Fruit fly (Drosophila melanogaster) whole organism, embryonic: ENCODE results near the gene CG5382.

ENCODE experiments used
- ATbp ChIP-seq: fragments of 200-800 bp; sonication (Bioruptor generic); optimal IDR thresholded peaks from 2 replicates; lab custom pipeline; 2017; ENCODE audit warnings: missing biosample characterization, mild to moderate bottlenecking, missing genetic modification characterization, missing genetic modification reagents
- Aef1 ChIP-seq: fragments of 200-800 bp; sonication (Bioruptor generic); IDR thresholded peaks from 3 replicates; pipeline ENCODE4 v1.3.6; 2022; ENCODE audit warnings: missing biosample characterization, missing genetic modification characterization
- Atf6 ChIP-seq: fragments of 200-800 bp; sonication (Bioruptor generic); IDR thresholded peaks from 2 replicates; pipeline ENCODE4 v1.3.6; 2022; ENCODE audit warnings: missing biosample characterization, missing genetic modification characterization
- CG10267 ChIP-seq: fragments of 200-800 bp; sonication (Bioruptor generic); optimal IDR thresholded peaks from 2 replicates; lab custom pipeline; 2018; ENCODE audit warnings: missing biosample characterization, mild to moderate bottlenecking, missing genetic modification characterization, moderate library complexity
- CG10654 ChIP-seq: fragments of 200-800 bp; sonication (Bioruptor generic); optimal IDR thresholded peaks from 2 replicates; lab custom pipeline; 2016; ENCODE audit warnings: missing biosample characterization, missing genetic modification characterization
- CG11085 ChIP-seq: fragments of 200-800 bp; sonication (Bioruptor generic); IDR thresholded peaks from 2 replicates; pipeline ENCODE4 v1.3.6; 2022; ENCODE audit warnings: missing biosample characterization, missing genetic modification characterization
- CG15696 ChIP-seq: fragments of 200-800 bp; sonication (Bioruptor generic); optimal IDR thresholded peaks from 2 replicates; lab custom pipeline; 2019; ENCODE audit warnings: missing biosample characterization, mild to moderate bottlenecking, missing genetic modification characterization, moderate library complexity
- CG17385 ChIP-seq: fragments of 200-800 bp; sonication (Bioruptor generic); optimal IDR thresholded peaks from 3 replicates; lab custom pipeline; 2018; ENCODE audit warnings: missing biosample characterization, mild to moderate bottlenecking, missing genetic modification characterization
- CG17829 ChIP-seq: fragments of 200-800 bp; optimal IDR thresholded peaks from 2 replicates; lab custom pipeline; 2019; ENCODE audit warnings: missing biosample characterization, mild to moderate bottlenecking, missing genetic modification characterization, moderate library complexity
- CG34376 ChIP-seq: fragments of 200-800 bp; sonication (Bioruptor generic); optimal IDR thresholded peaks from 2 replicates; lab custom pipeline; 2018; ENCODE audit warnings: missing biosample characterization, mild to moderate bottlenecking, missing genetic modification characterization
- CG4328 ChIP-seq: fragments of 200-800 bp; sonication (Bioruptor generic); optimal IDR thresholded peaks from 3 replicates; lab custom pipeline; 2017; ENCODE audit warnings: missing biosample characterization, missing genetic modification reagents, missing genetic modification characterization
- CG7357 ChIP-seq: fragments of 200-800 bp; sonication (Bioruptor generic); IDR thresholded peaks from 3 replicates; pipeline ENCODE4 v1.3.6; 2022; ENCODE audit warnings: missing biosample characterization, missing genetic modification characterization
- CG7786 ChIP-seq: fragments of 200-800 bp; sonication (Bioruptor generic); optimal IDR thresholded peaks from 2 replicates; lab custom pipeline; 2016; ENCODE audit warnings: missing biosample characterization, missing genetic modification characterization
- CG9609 ChIP-seq: fragments of 200-800 bp; sonication (Bioruptor generic); optimal IDR thresholded peaks from 3 replicates; lab custom pipeline; 2016; ENCODE audit warnings: missing biosample characterization, missing genetic modification characterization
- CoRest ChIP-seq: fragments of 200-800 bp; sonication (Bioruptor generic); optimal IDR thresholded peaks from 3 replicates; lab custom pipeline; 2018; ENCODE audit warnings: missing biosample characterization, mild to moderate bottlenecking, missing genetic modification characterization, moderate library complexity
- Dad ChIP-seq: fragments of 200-800 bp; sonication (Bioruptor generic); optimal IDR thresholded peaks from 3 replicates; lab custom pipeline; 2016; ENCODE audit warnings: missing biosample characterization, missing genetic modification characterization
- Deaf1 ChIP-seq: fragments of 200-800 bp; optimal IDR thresholded peaks from 3 replicates; lab custom pipeline; 2019; ENCODE audit warnings: missing biosample characterization, mild to moderate bottlenecking, missing genetic modification characterization, moderate library complexity
- Ets65A ChIP-seq: fragments of 200-800 bp; sonication (Bioruptor generic); peaks from one replicate; lab custom pipeline; 2016; ENCODE audit warnings: missing biosample characterization, missing genetic modification characterization
- Hand ChIP-seq: fragments of 200-800 bp; sonication (Bioruptor generic); optimal IDR thresholded peaks from 2 replicates; lab custom pipeline; 2017; ENCODE audit warnings: mild to moderate bottlenecking, missing biosample characterization, missing genetic modification reagents, missing genetic modification characterization
- Hr51 ChIP-seq, 2 experiments: fragments of 200-800 bp; sonication (Bioruptor generic); optimal IDR thresholded peaks; 2 replicates in 1 of 2; 3 replicates in 1 of 2; lab custom pipeline; 2016 to 2018; ENCODE audit warnings: missing biosample characterization in 2 of 2, missing genetic modification characterization in 2 of 2, mild to moderate bottlenecking in 1 of 2, moderate library complexity in 1 of 2
- MTF-1 ChIP-seq: fragments of 200-800 bp; sonication (Bioruptor generic); optimal IDR thresholded peaks from 2 replicates; lab custom pipeline; 2018; ENCODE audit warnings: missing biosample characterization, mild to moderate bottlenecking, missing genetic modification characterization, borderline replicate concordance
- Mrtf ChIP-seq: fragments of 200-800 bp; sonication (Bioruptor generic); IDR thresholded peaks from 3 replicates; pipeline ENCODE4 v1.3.6; 2022; ENCODE audit warnings: missing biosample characterization, missing genetic modification characterization
- Six4 ChIP-seq: fragments of 200-800 bp; sonication (Bioruptor generic); optimal IDR thresholded peaks from 2 replicates; lab custom pipeline; 2016; ENCODE audit warnings: missing biosample characterization, missing genetic modification characterization
- Spps ChIP-seq: fragments of 200-800 bp; sonication (Bioruptor generic); optimal IDR thresholded peaks from 2 replicates; lab custom pipeline; 2018; ENCODE audit warnings: missing biosample characterization, mild to moderate bottlenecking, missing genetic modification characterization
- TFAM ChIP-seq: fragments of 200-800 bp; sonication (Bioruptor generic); optimal IDR thresholded peaks from 2 replicates; lab custom pipeline; 2017; ENCODE audit warnings: missing biosample characterization, missing genetic modification characterization, inconsistent platforms
- az2 ChIP-seq: fragments of 200-800 bp; sonication (Bioruptor generic); optimal IDR thresholded peaks from 3 replicates; lab custom pipeline; 2016; ENCODE audit warnings: missing biosample characterization, missing genetic modification characterization
- cad ChIP-seq: fragments of >200 bp; optimal IDR thresholded peaks from 2 replicates; lab custom pipeline; 2017; ENCODE audit warnings: missing biosample characterization, missing genetic modification characterization
- dati ChIP-seq: fragments of 200-800 bp; sonication (Bioruptor generic); IDR thresholded peaks from 2 replicates; pipeline ENCODE4 v1.3.6; 2022; ENCODE audit warnings: missing biosample characterization, missing genetic modification characterization
- dimm ChIP-seq: fragments of 200-800 bp; sonication (Bioruptor generic); IDR thresholded peaks from 2 replicates; pipeline ENCODE4 v1.3.6; 2022; ENCODE audit warnings: missing biosample characterization, missing genetic modification characterization
- dmrt11E ChIP-seq: fragments of 200-800 bp; sonication (Bioruptor generic); optimal IDR thresholded peaks from 3 replicates; lab custom pipeline; 2018; ENCODE audit warnings: missing biosample characterization, mild to moderate bottlenecking, missing genetic modification characterization, moderate library complexity
- dpn ChIP-seq, 2 experiments: fragments of 200-800 bp; sonication (Bioruptor generic); optimal IDR thresholded peaks; 3 replicates each; lab custom pipeline; 2016; ENCODE audit warnings: missing biosample characterization in 2 of 2, missing genetic modification characterization in 2 of 2
- esg ChIP-seq: fragments of 200-800 bp; sonication (Bioruptor generic); conservative IDR thresholded peaks from 2 replicates; pipeline ENCODE4 v1.3.6; 2022; ENCODE audit warnings: missing biosample characterization, missing genetic modification characterization
- ewg ChIP-seq: fragments of 200-800 bp; sonication (Bioruptor generic); optimal IDR thresholded peaks from 3 replicates; lab custom pipeline; 2017; ENCODE audit warnings: mild to moderate bottlenecking, missing biosample characterization, missing genetic modification reagents, missing genetic modification characterization
- exex ChIP-seq: fragments of 200-800 bp; sonication (Bioruptor generic); optimal IDR thresholded peaks from 4 replicates; lab custom pipeline; 2018; ENCODE audit warnings: missing biosample characterization, mild to moderate bottlenecking, missing genetic modification characterization, moderate library complexity
- gem ChIP-seq: fragments of 200-800 bp; sonication (Bioruptor generic); optimal IDR thresholded peaks from 2 replicates; lab custom pipeline; 2019; ENCODE audit warnings: missing biosample characterization, mild to moderate bottlenecking, missing genetic modification characterization, moderate library complexity
- jigr1 ChIP-seq: fragments of 200-800 bp; sonication (Bioruptor generic); IDR thresholded peaks from 3 replicates; pipeline ENCODE4 v1.3.6; 2022; ENCODE audit warnings: missing biosample characterization, missing genetic modification characterization
- mld ChIP-seq: fragments of 200-800 bp; sonication (Bioruptor generic); IDR thresholded peaks from 3 replicates; pipeline ENCODE4 v1.3.6; 2022; ENCODE audit warnings: missing biosample characterization, missing genetic modification characterization; ENCODE audit not compliant: partially characterized antibody
- oc ChIP-seq: fragments of 200-800 bp; sonication (Bioruptor generic); optimal IDR thresholded peaks from 2 replicates; lab custom pipeline; 2018; ENCODE audit warnings: missing biosample characterization, mild to moderate bottlenecking, missing genetic modification characterization, moderate library complexity
- pb ChIP-seq: fragments of 200-800 bp; sonication (Bioruptor generic); optimal IDR thresholded peaks from 3 replicates; lab custom pipeline; 2016; ENCODE audit warnings: missing biosample characterization, missing genetic modification characterization
- pnt ChIP-seq: fragments of 200-800 bp; sonication (Bioruptor generic); optimal IDR thresholded peaks from 3 replicates; lab custom pipeline; 2016; ENCODE audit warnings: missing biosample characterization, missing genetic modification characterization
- repo ChIP-seq: fragments of 200-800 bp; sonication (Bioruptor generic); optimal IDR thresholded peaks from 2 replicates; lab custom pipeline; 2016; ENCODE audit warnings: missing biosample characterization, missing genetic modification characterization
- row ChIP-seq: fragments of 200-800 bp; sonication (Bioruptor generic); IDR thresholded peaks from 3 replicates; pipeline ENCODE4 v1.3.6; 2022; ENCODE audit warnings: missing biosample characterization, missing genetic modification characterization
- run ChIP-seq: fragments of 200-800 bp; sonication (Bioruptor generic); optimal IDR thresholded peaks from 3 replicates; lab custom pipeline; 2018; ENCODE audit warnings: missing biosample characterization, mild to moderate bottlenecking, missing genetic modification characterization
- slp2 ChIP-seq: fragments of 200-800 bp; sonication (Bioruptor generic); optimal IDR thresholded peaks from 2 replicates; lab custom pipeline; 2016; ENCODE audit warnings: missing biosample characterization, missing genetic modification characterization
- sob ChIP-seq: fragments of 200-800 bp; sonication (Bioruptor generic); IDR thresholded peaks from 2 replicates; pipeline ENCODE4 v1.3.6; 2022; ENCODE audit warnings: missing biosample characterization, missing genetic modification characterization
- sug ChIP-seq: fragments of 200-800 bp; optimal IDR thresholded peaks from 2 replicates; lab custom pipeline; 2019; ENCODE audit warnings: missing biosample characterization, mild to moderate bottlenecking, missing genetic modification characterization, moderate library complexity
- trh ChIP-seq: fragments of 200-800 bp; sonication (Bioruptor generic); optimal IDR thresholded peaks from 2 replicates; lab custom pipeline; 2016; ENCODE audit warnings: missing biosample characterization, missing genetic modification characterization
- usp ChIP-seq: fragments of >200 bp; optimal IDR thresholded peaks from 2 replicates; lab custom pipeline; 2017; ENCODE audit warnings: missing biosample characterization, missing genetic modification characterization
- zfh2 ChIP-seq: fragments of 200-800 bp; sonication (Bioruptor generic); optimal IDR thresholded peaks from 2 replicates; lab custom pipeline; 2016; ENCODE audit warnings: missing biosample characterization, missing genetic modification characterization

The CG5382 gene

DNA sequence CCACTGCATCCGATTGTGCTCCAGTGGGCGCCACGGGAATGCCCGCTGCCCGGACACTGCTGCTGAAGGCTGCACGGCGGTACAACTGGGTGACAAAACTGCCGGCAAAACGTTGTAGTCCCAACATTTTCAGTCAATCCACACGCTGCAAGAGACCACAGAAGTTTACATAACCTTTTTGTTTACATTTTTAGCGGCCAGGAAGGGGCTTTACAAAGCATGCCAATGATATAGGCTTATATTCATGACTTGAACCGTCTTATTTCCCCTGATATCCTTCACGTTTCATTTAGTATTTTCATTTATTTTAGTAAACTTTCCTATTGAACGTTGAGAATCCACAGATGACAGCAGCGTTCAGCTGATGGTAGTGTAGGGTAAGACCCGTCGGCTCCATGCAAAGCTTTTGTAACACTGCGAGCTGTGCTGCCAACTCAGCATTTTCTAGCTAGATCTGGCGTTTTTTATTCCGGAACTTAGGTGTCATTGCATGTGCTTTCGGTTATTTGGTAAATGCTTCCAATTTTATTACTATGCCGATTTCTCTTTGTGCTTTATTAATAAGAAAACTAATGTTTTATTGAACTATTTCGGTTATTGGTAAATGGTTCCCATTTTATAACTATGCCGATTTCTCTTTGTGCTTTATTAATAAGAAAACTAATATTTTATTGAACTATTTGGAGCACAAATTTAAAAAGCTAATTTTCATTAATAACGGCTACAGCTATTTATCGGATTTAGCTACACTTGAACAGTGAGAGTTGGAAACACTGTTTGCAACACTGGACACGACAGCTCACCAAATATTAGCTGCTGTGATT lies 45.0 kb upstream of the CG5382 start, which contains the start of the genes CG13850 and lqfR (continued):
- TF ChIP-seq sob (GFP tag; lab: Robert Waterston, UW) (peak; percentile 82), jigr1 (GFP tag; lab: Robert Waterston, UW) (no peak), gem (tag; lab: Kevin White, UChicago) (no peak), Six4 (peak; percentile 69), ewg (GFP tag; lab: Kevin White, UChicago) (peak; percentile 65), ATbp (GFP tag; lab: Kevin White, UChicago) (peak; percentile 38), cad (GFP tag; lab: Kevin White, UChicago) (no peak), Aef1 (GFP tag; lab: Robert Waterston, UW) (no peak; the same call in 1 of the 3 replicates), pnt (GFP tag; lab: Kevin White, UChicago) (peak; percentile 61), Ets65A (peak; percentile 99), sug (tag; lab: Kevin White, UChicago) (peak; percentile 77), CG7786 (GFP tag; lab: Kevin White, UChicago) (peak; percentile 84), CG7357 (GFP tag; lab: Robert Waterston, UW) (0 out of 3 replicates have a peak, but pooled peaks have one; percentile 7), pb (peak; percentile 71), trh (GFP tag; lab: Kevin White, UChicago) (peak; percentile 68), az2 (GFP tag; lab: Kevin White, UChicago) (peak; percentile 71), CG34376 (GFP tag; lab: Kevin White, UChicago) (peak; percentile 66), CG15696 (tag; lab: Kevin White, UChicago) (peak; percentile 51), usp (GFP tag; lab: Kevin White, UChicago) (no peak), CG17385 (peak; percentile 67), CG11085 (GFP tag; lab: Robert Waterston, UW) (peak; percentile 40; the same call in 1 of the 2 replicates), Deaf1 (tag; lab: Kevin White, UChicago) (no peak), zfh2 (GFP tag; lab: Kevin White, UChicago) (peak; percentile 92), MTF-1 (GFP tag; lab: Kevin White, UChicago) (no peak), repo (GFP tag; lab: Kevin White, UChicago) (peak; percentile 70), dati (GFP tag; lab: Robert Waterston, UW) (no peak), exex (tag; lab: Kevin White, UChicago) (no peak), run (tag; lab: Kevin White, UChicago) (no peak), mld (GFP tag; lab: Robert Waterston, UW) (no peak), CG9609 (peak; percentile 81), row (peak; percentile 90), CG17829 (tag; lab: Kevin White, UChicago) (peak; percentile 54), Hand (GFP tag; lab: Kevin White, UChicago) (peak; percentile 6), dimm (GFP tag; lab: Robert Waterston, UW) (no peak), Spps (tag; lab: Kevin White, UChicago) (no peak), esg (peak; percentile 53; the same call in 1 of the 2 replicates), Atf6 (GFP tag; lab: Robert Waterston, UW) (no peak), dmrt11E (peak; percentile 68), oc (tag; lab: Kevin White, UChicago) (no peak), CG10654 (GFP tag; lab: Kevin White, UChicago) (peak; percentile 81), CG4328 (GFP tag; lab: Kevin White, UChicago) (peak; percentile 63), TFAM (GFP tag; lab: Kevin White, UChicago) (no peak), slp2 (GFP tag; lab: Kevin White, UChicago) (peak; percentile 72), Mrtf (GFP tag; lab: Robert Waterston, UW) (peak; percentile 40; the same call in 1 of the 3 replicates), Hr51 (GFP tag; optimal IDR thresholded peaks at IDR 0.05; lab: Kevin White, UChicago) (peak in 1 of 2 experiments; percentile 80), CG10267 (peak; percentile 97), Dad (GFP tag; lab: Kevin White, UChicago) (peak; percentile 72), CoRest (peak; percentile 88), dpn (GFP tag; optimal IDR thresholded peaks at IDR 0.05; lab: Kevin White, UChicago) (peak; percentile 84 to 88)
